Fruit fly (Drosophila melanogaster): Measurements from ENCODE around the gene CG46510.
"Not testable (repeated sequence)": the region's sequence is repeated elsewhere in the genome, so short reads cannot be mapped to it uniquely, and the experiment has no call there.

- not testable (repeated sequence) for TF ChIP-seq EcR (GFP tag; optimal IDR thresholded peaks at IDR 0.05); CG12605 (GFP tag; IDR thresholded peaks at IDR 0.05); CG8301 (tag; optimal IDR thresholded peaks at IDR 0.05); CG15710 (tag; optimal IDR thresholded peaks at IDR 0.05); Snoo (tag; optimal IDR thresholded peaks at IDR 0.05); CG4496 (GFP tag; IDR thresholded peaks at IDR 0.05); Pif1A (GFP tag; optimal IDR thresholded peaks at IDR 0.05); fd96Ca (GFP tag; IDR thresholded peaks at IDR 0.05); CG10348 (GFP tag; IDR thresholded peaks at IDR 0.05); CG13204 (GFP tag; optimal IDR thresholded peaks at IDR 0.05); CG9948 (tag; optimal IDR thresholded peaks at IDR 0.05)
Measured at dm6 chrX:22167355-22167754, 9.9 kb upstream of the CG46510 start, which contains the start of gene CG46508.

All from whole organism, pupa.